Fruit fly (Drosophila melanogaster) whole organism, embryonic: ENCODE results near the gene Prm.

Source experiments
- CG10274 ChIP-seq: fragments of 200-800 bp; sonication (Bioruptor generic); optimal IDR thresholded peaks from 3 replicates; lab custom pipeline; 2017; ENCODE audit warnings: missing biosample characterization, mild to moderate bottlenecking, missing genetic modification characterization
- CG11093 ChIP-seq: fragments of 200-800 bp; sonication (Bioruptor generic); IDR thresholded peaks from 3 replicates; pipeline ENCODE4 v1.3.6; 2022; ENCODE audit warnings: missing biosample characterization, missing genetic modification characterization
- CG11247 ChIP-seq: fragments of 200-800 bp; sonication (Bioruptor generic); IDR thresholded peaks from 2 replicates; pipeline ENCODE4 v1.3.6; 2022; ENCODE audit warnings: missing biosample characterization, missing genetic modification characterization
- CG11560 ChIP-seq: fragments of 200-800 bp; sonication (Bioruptor generic); IDR thresholded peaks from 3 replicates; pipeline ENCODE4 v1.3.6; 2022; ENCODE audit warnings: missing biosample characterization, missing genetic modification characterization
- CG1233 ChIP-seq: fragments of 200-800 bp; sonication (Bioruptor generic); optimal IDR thresholded peaks from 4 replicates; lab custom pipeline; 2018; ENCODE audit warnings: missing biosample characterization, mild to moderate bottlenecking, missing genetic modification characterization
- CG12744 ChIP-seq: fragments of 200-800 bp; sonication (Bioruptor generic); optimal IDR thresholded peaks from 2 replicates; lab custom pipeline; 2016; ENCODE audit warnings: missing biosample characterization, missing genetic modification characterization
- CG1647 ChIP-seq: fragments of 200-800 bp; sonication (Bioruptor generic); optimal IDR thresholded peaks from 3 replicates; lab custom pipeline; 2016; ENCODE audit warnings: missing biosample characterization, missing genetic modification characterization
- CG17359 ChIP-seq: fragments of 200-800 bp; sonication (Bioruptor generic); optimal IDR thresholded peaks from 3 replicates; lab custom pipeline; 2018; ENCODE audit warnings: missing biosample characterization, mild to moderate bottlenecking, missing genetic modification characterization, moderate library complexity
- CG17385 ChIP-seq: fragments of 200-800 bp; sonication (Bioruptor generic); optimal IDR thresholded peaks from 3 replicates; lab custom pipeline; 2018; ENCODE audit warnings: missing biosample characterization, mild to moderate bottlenecking, missing genetic modification characterization
- CG17568 ChIP-seq: fragments of 200-800 bp; sonication (Bioruptor generic); optimal IDR thresholded peaks from 2 replicates; lab custom pipeline; 2018; ENCODE audit warnings: missing biosample characterization, mild to moderate bottlenecking, missing genetic modification characterization, moderate library complexity
- CG17829 ChIP-seq: fragments of 200-800 bp; optimal IDR thresholded peaks from 2 replicates; lab custom pipeline; 2019; ENCODE audit warnings: missing biosample characterization, mild to moderate bottlenecking, missing genetic modification characterization, moderate library complexity
- CG18599 ChIP-seq: fragments of 200-800 bp; sonication (Bioruptor generic); optimal IDR thresholded peaks from 3 replicates; lab custom pipeline; 2017; ENCODE audit warnings: missing biosample characterization, missing genetic modification characterization, mild to moderate bottlenecking, moderate library complexity, missing genetic modification reagents
- CG18619 ChIP-seq: fragments of 200-800 bp; sonication (Bioruptor generic); optimal IDR thresholded peaks from 3 replicates; lab custom pipeline; 2017; ENCODE audit warnings: missing biosample characterization, mild to moderate bottlenecking, missing genetic modification characterization
- CG2129 ChIP-seq: fragments of 200-800 bp; sonication (Bioruptor generic); IDR thresholded peaks from 2 replicates; pipeline ENCODE4 v1.3.6; 2022; ENCODE audit warnings: missing biosample characterization, missing genetic modification characterization; ENCODE audit not compliant: partially characterized antibody
- CG33213 ChIP-seq: fragments of 200-800 bp; sonication (Bioruptor generic); optimal IDR thresholded peaks from 3 replicates; lab custom pipeline; 2016; ENCODE audit warnings: missing biosample characterization, missing genetic modification characterization
- CG4282 ChIP-seq: fragments of 200-800 bp; sonication (Bioruptor generic); optimal IDR thresholded peaks from 2 replicates; lab custom pipeline; 2016; ENCODE audit warnings: missing biosample characterization, missing genetic modification characterization
- CG4328 ChIP-seq: fragments of 200-800 bp; sonication (Bioruptor generic); optimal IDR thresholded peaks from 3 replicates; lab custom pipeline; 2017; ENCODE audit warnings: missing biosample characterization, missing genetic modification reagents, missing genetic modification characterization
- CG5245 ChIP-seq: fragments of 200-800 bp; sonication (Bioruptor generic); optimal IDR thresholded peaks from 3 replicates; lab custom pipeline; 2016; ENCODE audit warnings: missing biosample characterization, missing genetic modification characterization
- CG8290 ChIP-seq, 3 experiments: fragments of 200-800 bp; sonication (Bioruptor generic); optimal IDR thresholded peaks; 2 replicates each; lab custom pipeline; 2016 to 2019; ENCODE audit warnings: missing biosample characterization in 3 of 3, missing genetic modification characterization in 3 of 3, mild to moderate bottlenecking in 2 of 3, moderate library complexity in 1 of 3
- CTCF ChIP-seq: fragments of 200-800 bp; sonication (Bioruptor generic); optimal IDR thresholded peaks from 2 replicates; lab custom pipeline; 2017; ENCODE audit warnings: missing biosample characterization, mild to moderate bottlenecking, missing genetic modification characterization, moderate library complexity
- Chrac-16 ChIP-seq: fragments of 200-800 bp; sonication (Bioruptor generic); optimal IDR thresholded peaks from 3 replicates; lab custom pipeline; 2016; ENCODE audit warnings: missing biosample characterization, missing genetic modification characterization
- CrebB ChIP-seq: fragments of 200-800 bp; sonication (Bioruptor generic); optimal IDR thresholded peaks from 3 replicates; lab custom pipeline; 2018; ENCODE audit warnings: missing biosample characterization, mild to moderate bottlenecking, missing genetic modification characterization
- D19A ChIP-seq: fragments of 200-800 bp; optimal IDR thresholded peaks from 3 replicates; lab custom pipeline; 2019; ENCODE audit warnings: missing biosample characterization, mild to moderate bottlenecking, missing genetic modification characterization, moderate library complexity
- Ets97D ChIP-seq: fragments of 200-800 bp; sonication (Bioruptor generic); optimal IDR thresholded peaks from 3 replicates; lab custom pipeline; 2016; ENCODE audit warnings: missing biosample characterization, missing genetic modification characterization
- HHEX ChIP-seq: fragments of 200-800 bp; sonication (Bioruptor generic); optimal IDR thresholded peaks from 3 replicates; lab custom pipeline; 2017; ENCODE audit warnings: missing biosample characterization, mild to moderate bottlenecking, missing genetic modification characterization, missing genetic modification reagents
- HmgZ ChIP-seq: fragments of 200-800 bp; sonication (Bioruptor generic); optimal IDR thresholded peaks from 2 replicates; lab custom pipeline; 2018; ENCODE audit warnings: missing biosample characterization, mild to moderate bottlenecking, missing genetic modification characterization
- Hr51 ChIP-seq, 2 experiments: fragments of 200-800 bp; sonication (Bioruptor generic); optimal IDR thresholded peaks; 2 replicates in 1 of 2; 3 replicates in 1 of 2; lab custom pipeline; 2016 to 2018; ENCODE audit warnings: missing biosample characterization in 2 of 2, missing genetic modification characterization in 2 of 2, mild to moderate bottlenecking in 1 of 2, moderate library complexity in 1 of 2
- Jarid2 ChIP-seq: fragments of 200-800 bp; sonication (Bioruptor generic); optimal IDR thresholded peaks from 3 replicates; lab custom pipeline; 2017; ENCODE audit warnings: mild to moderate bottlenecking, missing biosample characterization, missing genetic modification reagents, missing genetic modification characterization
- Med ChIP-seq: fragments of 200-800 bp; sonication (Bioruptor generic); peaks from one replicate; lab custom pipeline; 2016; ENCODE audit warnings: missing biosample characterization, missing genetic modification characterization, mild to moderate bottlenecking, inconsistent platforms, moderate library complexity
- NC2α ChIP-seq: fragments of 200-800 bp; sonication (Bioruptor generic); optimal IDR thresholded peaks from 2 replicates; lab custom pipeline; 2016; ENCODE audit warnings: missing biosample characterization, missing genetic modification characterization
- Nf-YB ChIP-seq: fragments of 200-800 bp; sonication (Bioruptor generic); optimal IDR thresholded peaks from 3 replicates; lab custom pipeline; 2019; ENCODE audit warnings: missing biosample characterization, mild to moderate bottlenecking, missing genetic modification characterization, moderate library complexity
- Rfx ChIP-seq: fragments of 200-800 bp; sonication (Bioruptor generic); IDR thresholded peaks from 2 replicates; pipeline ENCODE4 v1.3.6; 2022; ENCODE audit warnings: missing biosample characterization, missing genetic modification characterization
- Rx ChIP-seq: fragments of 200-800 bp; sonication (Bioruptor generic); IDR thresholded peaks from 2 replicates; pipeline ENCODE4 v1.3.6; 2022; ENCODE audit warnings: missing biosample characterization, missing genetic modification characterization
- Side ChIP-seq: fragments of 200-800 bp; sonication (Bioruptor generic); optimal IDR thresholded peaks from 2 replicates; lab custom pipeline; 2016; ENCODE audit warnings: missing biosample characterization, missing genetic modification characterization
- Stat92E ChIP-seq, 3 experiments: fragments of >200 bp in 2 of 3; fragments of 200-800 bp in 1 of 3; sonication (Bioruptor generic) in 1 of 3; optimal IDR thresholded peaks; 2 replicates each; lab custom pipeline; 2017 to 2019; ENCODE audit warnings: missing biosample characterization in 3 of 3, missing genetic modification characterization in 3 of 3, mild to moderate bottlenecking in 1 of 3, moderate library complexity in 1 of 3
- br ChIP-seq: fragments of >200 bp; optimal IDR thresholded peaks from 2 replicates; lab custom pipeline; 2017
- cad ChIP-seq: fragments of >200 bp; optimal IDR thresholded peaks from 2 replicates; lab custom pipeline; 2017; ENCODE audit warnings: missing biosample characterization, missing genetic modification characterization
- chn ChIP-seq: fragments of 200-800 bp; sonication (Bioruptor generic); optimal IDR thresholded peaks from 2 replicates; lab custom pipeline; 2016; ENCODE audit warnings: missing biosample characterization, missing genetic modification characterization
- crol ChIP-seq: fragments of 200-800 bp; sonication (Bioruptor generic); IDR thresholded peaks from 2 replicates; pipeline ENCODE4 v1.3.6; 2022; ENCODE audit warnings: missing biosample characterization, missing genetic modification characterization
- cwo ChIP-seq: fragments of 200-800 bp; sonication (Bioruptor generic); optimal IDR thresholded peaks from 3 replicates; lab custom pipeline; 2017; ENCODE audit warnings: missing biosample characterization, missing genetic modification characterization, mild to moderate bottlenecking, moderate library complexity, missing genetic modification reagents
- dmrt99B ChIP-seq: fragments of 200-800 bp; sonication (Bioruptor generic); optimal IDR thresholded peaks from 2 replicates; lab custom pipeline; 2018; ENCODE audit warnings: missing biosample characterization, mild to moderate bottlenecking, missing genetic modification characterization, moderate library complexity
- ewg ChIP-seq: fragments of 200-800 bp; sonication (Bioruptor generic); optimal IDR thresholded peaks from 3 replicates; lab custom pipeline; 2017; ENCODE audit warnings: mild to moderate bottlenecking, missing biosample characterization, missing genetic modification reagents, missing genetic modification characterization
- gem ChIP-seq: fragments of 200-800 bp; sonication (Bioruptor generic); optimal IDR thresholded peaks from 2 replicates; lab custom pipeline; 2019; ENCODE audit warnings: missing biosample characterization, mild to moderate bottlenecking, missing genetic modification characterization, moderate library complexity
- pros ChIP-seq: fragments of 200-800 bp; sonication (Bioruptor generic); optimal IDR thresholded peaks from 3 replicates; lab custom pipeline; 2019; ENCODE audit warnings: missing biosample characterization, mild to moderate bottlenecking, missing genetic modification characterization, moderate library complexity
- psq ChIP-seq: fragments of 200-800 bp; sonication (Bioruptor generic); optimal IDR thresholded peaks from 2 replicates; lab custom pipeline; 2017; ENCODE audit warnings: missing biosample characterization, missing genetic modification characterization
- pum ChIP-seq: fragments of 200-800 bp; sonication (Bioruptor generic); optimal IDR thresholded peaks from 2 replicates; lab custom pipeline; 2016; ENCODE audit warnings: missing biosample characterization, missing genetic modification characterization
- sd ChIP-seq: fragments of 200-800 bp; sonication (Bioruptor generic); optimal IDR thresholded peaks from 3 replicates; lab custom pipeline; 2018; ENCODE audit warnings: missing biosample characterization, mild to moderate bottlenecking, missing genetic modification characterization, moderate library complexity
- ssp ChIP-seq: fragments of 200-800 bp; sonication (Bioruptor generic); IDR thresholded peaks from 2 replicates; pipeline ENCODE4 v1.3.6; 2022; ENCODE audit warnings: missing biosample characterization, missing genetic modification characterization
- sug ChIP-seq: fragments of 200-800 bp; optimal IDR thresholded peaks from 2 replicates; lab custom pipeline; 2019; ENCODE audit warnings: missing biosample characterization, mild to moderate bottlenecking, missing genetic modification characterization, moderate library complexity
- tna ChIP-seq: fragments of 200-800 bp; sonication (Bioruptor generic); IDR thresholded peaks from 2 replicates; pipeline ENCODE4 v1.3.6; 2022; ENCODE audit warnings: missing biosample characterization, missing genetic modification characterization; ENCODE audit not compliant: partially characterized antibody
- wdn ChIP-seq: fragments of 200-800 bp; sonication (Bioruptor generic); IDR thresholded peaks from 2 replicates; pipeline ENCODE4 v1.3.6; 2022; ENCODE audit warnings: missing biosample characterization, missing genetic modification characterization

Gene Prm

DNA sequence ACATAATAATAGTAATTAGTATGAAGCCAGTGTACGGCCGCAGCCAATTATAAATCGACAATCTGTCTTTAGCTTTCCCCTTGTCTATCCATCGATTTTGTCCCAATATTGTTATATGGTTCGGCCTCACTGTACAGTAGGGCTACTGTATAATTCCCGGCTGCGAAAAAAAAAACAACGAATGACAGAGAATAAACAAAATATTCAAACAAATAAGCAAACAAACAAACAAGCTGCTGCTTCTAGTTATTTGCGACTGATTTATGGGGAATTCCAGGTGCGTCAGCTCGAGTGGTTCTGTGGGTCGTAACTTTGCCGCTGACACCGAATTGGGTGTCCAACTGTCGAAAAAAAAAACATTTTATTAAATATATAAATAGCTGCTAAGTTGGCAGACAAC, 55.4 kb downstream of the Prm start (continued):
- TF ChIP-seq CG5245 (GFP tag; lab: Kevin White, UChicago) (no peak), CG4328 (GFP tag; lab: Kevin White, UChicago) (peak; percentile 35), CG18599 (peak; percentile 81), crol (no peak), gem (peak; percentile 37), cad (GFP tag; lab: Kevin White, UChicago) (no peak), br (lab: Kevin White, UChicago) (no peak), CG12744 (GFP tag; lab: Kevin White, UChicago) (no peak), Nf-YB (GFP tag; lab: Kevin White, UChicago) (no peak), dmrt99B (peak; percentile 19), ewg (no peak), Jarid2 (GFP tag; lab: Kevin White, UChicago) (peak; percentile 29), Side (GFP tag; lab: Kevin White, UChicago) (no peak), HmgZ (tag; lab: Kevin White, UChicago) (peak; percentile 12), Med (GFP tag; lab: Kevin White, UChicago) (peak; percentile 87), CG33213 (GFP tag; lab: Kevin White, UChicago) (no peak), CG17568 (peak; percentile 29), HHEX (peak; percentile 44), pum (GFP tag; lab: Kevin White, UChicago) (no peak), NC2α (GFP tag; lab: Kevin White, UChicago) (no peak), CG17359 (peak; percentile 12), Stat92E (GFP tag; optimal IDR thresholded peaks at IDR 0.05; lab: Kevin White, UChicago) (no peak), D19A (tag; lab: Kevin White, UChicago) (no peak), CG10274 (GFP tag; lab: Kevin White, UChicago) (peak; percentile 28), sd (tag; lab: Kevin White, UChicago) (peak; percentile 85), cwo (peak; percentile 43), ssp (GFP tag; lab: Robert Waterston, UW) (no peak), CG17385 (no peak), chn (GFP tag; lab: Kevin White, UChicago) (no peak), Chrac-16 (GFP tag; lab: Kevin White, UChicago) (no peak), tna (GFP tag; lab: Robert Waterston, UW) (no peak), CrebB (tag; lab: Kevin White, UChicago) (peak; percentile 57), CG4282 (GFP tag; lab: Kevin White, UChicago) (no peak), Rfx (peak; percentile 66), CG17829 (tag; lab: Kevin White, UChicago) (no peak), Rx (GFP tag; lab: Robert Waterston, UW) (no peak), CTCF (GFP tag; lab: Kevin White, UChicago) (peak; percentile 6), CG1647 (GFP tag; lab: Kevin White, UChicago) (no peak), CG2129 (GFP tag; lab: Robert Waterston, UW) (no peak), CG11093 (no peak), wdn (GFP tag; lab: Robert Waterston, UW) (no peak), pros (no peak), Hr51 (GFP tag; optimal IDR thresholded peaks at IDR 0.05; lab: Kevin White, UChicago) (peak in 1 of 2 experiments; percentile 1), CG8290 (GFP tag; optimal IDR thresholded peaks at IDR 0.05; lab: Kevin White, UChicago) (no peak), CG8290 (tag; optimal IDR thresholded peaks at IDR 0.05; lab: Kevin White, UChicago) (peak in 1 of 2 experiments; percentile 82), CG18619 (GFP tag; lab: Kevin White, UChicago) (no peak), CG11247 (GFP tag; lab: Robert Waterston, UW) (no peak), Ets97D (GFP tag; lab: Kevin White, UChicago) (no peak), psq (no peak), CG11560 (tag; lab: Robert Waterston, UW) (no peak), sug (tag; lab: Kevin White, UChicago) (peak; percentile 31), CG1233 (GFP tag; lab: Kevin White, UChicago) (peak; percentile 65)
